Worm (Caenorhabditis elegans): ENCODE results near the gene E03H12.4.

Gene E03H12.4

ce11 chrIV:4993128-4993527 is 10.7 kb downstream of the E03H12.4 start:
- TF ChIP-seq unc-39 (tag; optimal IDR thresholded peaks at IDR 0.05) (no peak), elt-1 (tag; optimal IDR thresholded peaks at IDR 0.05) (no peak), R02D3.7 (tag; optimal IDR thresholded peaks at IDR 0.05) (no peak), lin-13 (GFP tag; optimal IDR thresholded peaks at IDR 0.05) (no peak), elt-3 (tag; optimal IDR thresholded peaks at IDR 0.05) (no peak), nhr-25 (tag; optimal IDR thresholded peaks at IDR 0.05) (no peak), ztf-1 (GFP tag; conservative IDR thresholded peaks at IDR 0.05) (no peak), C34F6.9 (tag; optimal IDR thresholded peaks at IDR 0.05) (no peak), mdl-1 (tag; optimal IDR thresholded peaks at IDR 0.05) (no peak), sma-3 (GFP tag; optimal IDR thresholded peaks at IDR 0.05) (no peak), blmp-1 (tag; optimal IDR thresholded peaks at IDR 0.05; ENCODE audit: insufficient read depth) (no peak), ztf-4 (tag; optimal IDR thresholded peaks at IDR 0.05) (no peak), mab-5 (tag; optimal IDR thresholded peaks at IDR 0.05) (no peak), lsy-2 (tag; optimal IDR thresholded peaks at IDR 0.05) (no peak), lin-11 (tag; optimal IDR thresholded peaks at IDR 0.05) (no peak), Y55F3AM.14 (GFP tag; optimal IDR thresholded peaks at IDR 0.05) (no peak), ceh-16 (tag; optimal IDR thresholded peaks at IDR 0.05) (no peak), alr-1 (tag; optimal IDR thresholded peaks at IDR 0.05) (no peak)

ce11 chrIV:4995842-4996241 is 13.4 kb downstream of the E03H12.4 start, which contains the start of gene ssq-2:
TSS of gene ssq-2 (plus strand) at chrIV:4996142.
- TF ChIP-seq C34F6.9 (tag; optimal IDR thresholded peaks at IDR 0.05) (no peak), Y55F3AM.14 (GFP tag; optimal IDR thresholded peaks at IDR 0.05) (no peak)

ce11 chrIV:4996956-4997355 is 14.6 kb downstream of the E03H12.4 start:
- TF ChIP-seq zag-1 (tag; optimal IDR thresholded peaks at IDR 0.05) (no peak), nhr-21 (tag; optimal IDR thresholded peaks at IDR 0.05) (no peak), mbf-1 (tag; optimal IDR thresholded peaks at IDR 0.05) (no peak), lin-39 (tag; optimal IDR thresholded peaks at IDR 0.05) (no peak), F13H6.1 (tag; optimal IDR thresholded peaks at IDR 0.05) (no peak), nhr-237 (tag; optimal IDR thresholded peaks at IDR 0.05) (no peak), nhr-12 (tag; optimal IDR thresholded peaks at IDR 0.05) (no peak), ceh-82 (tag; optimal IDR thresholded peaks at IDR 0.05) (no peak), ztf-4 (tag; optimal IDR thresholded peaks at IDR 0.05) (no peak), blmp-1 (tag; optimal IDR thresholded peaks at IDR 0.05; ENCODE audit: insufficient read depth) (no peak)

ce11 chrIV:5002448-5002847 is 20.1 kb downstream of the E03H12.4 start, which contains the start of gene pes-1:
TSS of gene pes-1 (plus strand) at chrIV:5002748.
- no peak for TF ChIP-seq egl-27 (tag; optimal IDR thresholded peaks at IDR 0.05)
- no peak for TF ChIP-seq crh-2 (tag; optimal IDR thresholded peaks at IDR 0.05)
- no peak for TF ChIP-seq mbf-1 (tag; optimal IDR thresholded peaks at IDR 0.05)
- TF ChIP-seq ceh-16 (tag; optimal IDR thresholded peaks at IDR 0.05) = no peak
- TF ChIP-seq nhr-11 (tag; optimal IDR thresholded peaks at IDR 0.05) = no peak
- TF ChIP-seq mdl-1 (tag; optimal IDR thresholded peaks at IDR 0.05) = no peak
- no peak for TF ChIP-seq lin-11 (tag; optimal IDR thresholded peaks at IDR 0.05)
- no peak for TF ChIP-seq lin-39 (tag; optimal IDR thresholded peaks at IDR 0.05)
- no peak for TF ChIP-seq alr-1 (tag; optimal IDR thresholded peaks at IDR 0.05)
- TF ChIP-seq gmeb-1 (tag; optimal IDR thresholded peaks at IDR 0.05) = no peak

ce11 chrIV:5005154-5005553 is 22.8 kb downstream of the E03H12.4 start:
- TF ChIP-seq nhr-21 (tag; optimal IDR thresholded peaks at IDR 0.05) = no peak
- no peak for TF ChIP-seq dmd-4 (tag; optimal IDR thresholded peaks at IDR 0.05)
- no peak for TF ChIP-seq ZK546.5 (tag; optimal IDR thresholded peaks at IDR 0.05)
- TF ChIP-seq nhr-237 (tag; optimal IDR thresholded peaks at IDR 0.05) = no peak
- TF ChIP-seq aly-2 (tag; optimal IDR thresholded peaks at IDR 0.05) = no peak
- TF ChIP-seq lsy-2 (tag; optimal IDR thresholded peaks at IDR 0.05) = no peak
- no peak for TF ChIP-seq lin-13 (GFP tag; optimal IDR thresholded peaks at IDR 0.05)
- TF ChIP-seq sem-4 (tag; optimal IDR thresholded peaks at IDR 0.05) = no peak
- TF ChIP-seq sma-9 (GFP tag; optimal IDR thresholded peaks at IDR 0.05) = no peak
- no peak for TF ChIP-seq sma-9 (tag; optimal IDR thresholded peaks at IDR 0.05)

Measured in whole organism, L2 larva.